Worm (Caenorhabditis elegans): ENCODE results near the gene ZK686.5.

DNA sequence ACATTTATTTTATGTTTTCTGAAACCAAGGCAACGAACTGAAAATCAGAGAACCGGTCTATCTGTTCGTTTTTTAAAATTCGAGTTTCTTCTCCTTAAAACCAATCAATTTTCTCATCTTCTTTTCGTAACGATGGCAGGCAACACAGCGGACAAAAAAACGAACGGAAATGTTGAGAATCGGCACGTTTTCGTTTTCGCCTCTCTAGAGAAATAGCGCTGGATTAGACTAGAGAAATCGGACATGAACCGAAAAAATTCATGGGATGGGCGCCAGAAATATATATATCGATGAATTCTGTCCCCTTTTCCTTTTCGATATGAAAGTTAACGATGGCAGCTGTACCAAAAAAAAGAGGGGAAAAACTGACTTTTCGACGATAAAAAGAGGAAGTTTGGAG lies 44.9 kb downstream of the ZK686.5 start:
- no peak for TF ChIP-seq snpc-3.4 (tag; optimal IDR thresholded peaks at IDR 0.05)
- TF ChIP-seq madf-6 (GFP tag; IDR thresholded peaks at IDR 0.05) = no peak
- TF ChIP-seq egrh-3 (GFP tag; IDR thresholded peaks at IDR 0.05) = no peak
- no peak for TF ChIP-seq pha-4 (tag; optimal IDR thresholded peaks at IDR 0.05)
- no peak for TF ChIP-seq dox-1 (GFP tag; IDR thresholded peaks at IDR 0.05)
- TF ChIP-seq unc-62 (GFP tag; optimal IDR thresholded peaks at IDR 0.05) = no peak
- TF ChIP-seq lsy-27 (tag; optimal IDR thresholded peaks at IDR 0.05; ENCODE audit: borderline replicate concordance, insufficient read depth) = no peak
- no peak for TF ChIP-seq nhr-90 (tag; optimal IDR thresholded peaks at IDR 0.05)
- no peak for TF ChIP-seq snpc-4 (GFP tag; optimal IDR thresholded peaks at IDR 0.05)
- no peak for TF ChIP-seq snpc-4 (tag; optimal IDR thresholded peaks at IDR 0.05)
